Fruit fly (Drosophila melanogaster): ENCODE measurements around the gene CG31821.
A peak's percentile ranks its signal among the peaks of the same experiment; 100 is the strongest.

The CG31821 gene

dm6 chr2L:15909277-15909674, 7.1 kb upstream of the CG31821 start (continued):
- TF ChIP-seq CG9139 (GFP tag; optimal IDR thresholded peaks at IDR 0.05), result no peak
- no peak for TF ChIP-seq CG11294 (GFP tag; IDR thresholded peaks at IDR 0.05)
- TF ChIP-seq vri (GFP tag; optimal IDR thresholded peaks at IDR 0.05), result no peak
- no peak for TF ChIP-seq Eip93F (GFP tag; optimal IDR thresholded peaks at IDR 0.05)
- TF ChIP-seq CG10631 (GFP tag; optimal IDR thresholded peaks at IDR 0.05), result peak; percentile 64
- TF ChIP-seq lz (GFP tag; optimal IDR thresholded peaks at IDR 0.05), result no peak
- no peak for TF ChIP-seq Hr38 (GFP tag; optimal IDR thresholded peaks at IDR 0.05)
- TF ChIP-seq acj6 (GFP tag; optimal IDR thresholded peaks at IDR 0.05), result peak; percentile 36
- TF ChIP-seq topi (GFP tag; optimal IDR thresholded peaks at IDR 0.05), result no peak
- no peak for TF ChIP-seq CG34406 (GFP tag; optimal IDR thresholded peaks at IDR 0.05)
- no peak for TF ChIP-seq Sox102F (GFP tag; optimal IDR thresholded peaks at IDR 0.05)
- peak; percentile 53; the same call in 2 of the 3 replicates for TF ChIP-seq CG6163 (GFP tag; IDR thresholded peaks at IDR 0.05)
- TF ChIP-seq CG15336 (GFP tag; IDR thresholded peaks at IDR 0.05), result no peak
- TF ChIP-seq Hr39 (GFP tag; optimal IDR thresholded peaks at IDR 0.05), result no peak
- peak; percentile 26 for TF ChIP-seq CG8632 (GFP tag; optimal IDR thresholded peaks at IDR 0.05)
- peak; percentile 53 for TF ChIP-seq fd59A (GFP tag; optimal IDR thresholded peaks at IDR 0.05)
- TF ChIP-seq salr (GFP tag; optimal IDR thresholded peaks at IDR 0.05), result no peak
- TF ChIP-seq CG11902 (GFP tag; optimal IDR thresholded peaks at IDR 0.05), result no peak
- TF ChIP-seq CG6808 (GFP tag; optimal IDR thresholded peaks at IDR 0.05), result peak; percentile 43
- no peak for TF ChIP-seq CG6276 (GFP tag; optimal IDR thresholded peaks at IDR 0.05)
- no peak for TF ChIP-seq pdm3 (GFP tag; optimal IDR thresholded peaks at IDR 0.05)
- TF ChIP-seq dsx (GFP tag; optimal IDR thresholded peaks at IDR 0.05; ENCODE audit: poor library complexity, severe bottlenecking), result peak; percentile 22
- TF ChIP-seq achi (GFP tag; optimal IDR thresholded peaks at IDR 0.05), result peak; percentile 24
- peak; percentile 77 for TF ChIP-seq Ets96B (tag; optimal IDR thresholded peaks at IDR 0.05)
- TF ChIP-seq Smox (GFP tag; optimal IDR thresholded peaks at IDR 0.05), result no peak
- no peak for TF ChIP-seq Ets21C (GFP tag; optimal IDR thresholded peaks at IDR 0.05)
- no peak for TF ChIP-seq net (GFP tag; optimal IDR thresholded peaks at IDR 0.05)
- no peak for TF ChIP-seq CG11762 (GFP tag; optimal IDR thresholded peaks at IDR 0.05; ENCODE audit: insufficient read depth)
- TF ChIP-seq CG6854 (GFP tag; optimal IDR thresholded peaks at IDR 0.05), result no peak
- TF ChIP-seq fd85E (GFP tag; optimal IDR thresholded peaks at IDR 0.05), result no peak
- TF ChIP-seq CG31627 (GFP tag; optimal IDR thresholded peaks at IDR 0.05), result no peak
- no peak; the same call in 2 of the 3 replicates for TF ChIP-seq CG8119 (GFP tag; IDR thresholded peaks at IDR 0.05)
- TF ChIP-seq Eip78C (GFP tag), result peak; percentile 75
- TF ChIP-seq OdsH (GFP tag; optimal IDR thresholded peaks at IDR 0.05), result peak; percentile 40
- TF ChIP-seq cyc (GFP tag; optimal IDR thresholded peaks at IDR 0.05), result no peak
- no peak for TF ChIP-seq CG3919 (GFP tag; optimal IDR thresholded peaks at IDR 0.05)
- TF ChIP-seq Hr4 (GFP tag; optimal IDR thresholded peaks at IDR 0.05), result no peak
- TF ChIP-seq Met (GFP tag; optimal IDR thresholded peaks at IDR 0.05), result no peak

- TF ChIP-seq acj6 (GFP tag; optimal IDR thresholded peaks at IDR 0.05), result peak; percentile 17
- peak; percentile 89 for TF ChIP-seq vri (GFP tag; optimal IDR thresholded peaks at IDR 0.05)
- TF ChIP-seq Eip75B (GFP tag; optimal IDR thresholded peaks at IDR 0.05), result peak; percentile 92
- TF ChIP-seq topi (GFP tag; optimal IDR thresholded peaks at IDR 0.05), result peak; percentile 3
- peak; percentile 51 for TF ChIP-seq CG34406 (GFP tag; optimal IDR thresholded peaks at IDR 0.05)
- peak; percentile 17 for TF ChIP-seq Eip78C (GFP tag)
- TF ChIP-seq CG8632 (GFP tag; optimal IDR thresholded peaks at IDR 0.05), result peak; percentile 25
- peak; percentile 59 for TF ChIP-seq Eip93F (GFP tag; optimal IDR thresholded peaks at IDR 0.05)
- no peak for TF ChIP-seq CG11762 (GFP tag; optimal IDR thresholded peaks at IDR 0.05; ENCODE audit: insufficient read depth)
- peak; percentile 44; the same call in 1 of the 3 replicates for TF ChIP-seq CG6163 (GFP tag; IDR thresholded peaks at IDR 0.05)
- TF ChIP-seq Met (GFP tag; optimal IDR thresholded peaks at IDR 0.05), result peak; percentile 35
- TF ChIP-seq CG15336 (GFP tag; IDR thresholded peaks at IDR 0.05), result no peak
- TF ChIP-seq CG16779 (tag; optimal IDR thresholded peaks at IDR 0.05), result no peak
- peak; percentile 96 for TF ChIP-seq fkh (GFP tag; optimal IDR thresholded peaks at IDR 0.05)
- TF ChIP-seq Blimp-1 (GFP tag; optimal IDR thresholded peaks at IDR 0.05), result peak; percentile 99
- peak; percentile 48 for TF ChIP-seq Sox102F (GFP tag; optimal IDR thresholded peaks at IDR 0.05)
- TF ChIP-seq ss (GFP tag; optimal IDR thresholded peaks at IDR 0.05), result no peak
- no peak for TF ChIP-seq Gug (GFP tag; IDR thresholded peaks at IDR 0.05)
- TF ChIP-seq CG10631 (GFP tag; optimal IDR thresholded peaks at IDR 0.05), result peak; percentile 5
- peak; percentile 82 for TF ChIP-seq CG6854 (GFP tag; optimal IDR thresholded peaks at IDR 0.05)
- peak; percentile 98 for TF ChIP-seq svp (GFP tag)
- TF ChIP-seq CG10669 (GFP tag; optimal IDR thresholded peaks at IDR 0.05), result no peak
- TF ChIP-seq CG9139 (GFP tag; optimal IDR thresholded peaks at IDR 0.05), result no peak
- no peak for TF ChIP-seq Sox15 (GFP tag; optimal IDR thresholded peaks at IDR 0.05)
- TF ChIP-seq lz (GFP tag; optimal IDR thresholded peaks at IDR 0.05), result no peak
- no peak for TF ChIP-seq CG7368 (GFP tag; optimal IDR thresholded peaks at IDR 0.05)
Observed at dm6 chr2L:15908496-15909276, 6.5 kb upstream of the CG31821 start.
